Worm (Caenorhabditis elegans) whole organism, L4 larva: Measurements from ENCODE around the gene anoh-1.

Experiments used
- D1046.2 ChIP-seq: fragments of 200-800 bp; sonication (Bioruptor generic); IDR thresholded peaks from 2 replicates; pipeline ENCODE4 v1.3.6; 2022; ENCODE audit warnings: missing genetic modification characterization, missing compliant biosample characterization
- F10B5.3 ChIP-seq: sonication (generic microtip); optimal IDR thresholded peaks from 2 replicates; lab custom pipeline; 2016; ENCODE audit warnings: mild to moderate bottlenecking, missing genetic modification characterization, missing compliant biosample characterization
- F37D6.2 ChIP-seq: sonication (generic microtip); optimal IDR thresholded peaks from 2 replicates; lab custom pipeline; 2016; ENCODE audit warnings: mild to moderate bottlenecking, missing genetic modification characterization, missing compliant biosample characterization
- F44E2.7 ChIP-seq: fragments of 200-800 bp; sonication (Bioruptor generic); IDR thresholded peaks from 2 replicates; pipeline ENCODE4 v2.1.2; 2022; ENCODE audit warnings: missing genetic modification characterization, missing compliant biosample characterization
- T26A8.4 ChIP-seq: fragments of 200-800 bp; sonication (Bioruptor generic); IDR thresholded peaks from 2 replicates; pipeline ENCODE4 v1.3.6; 2022; ENCODE audit warnings: missing genetic modification characterization, missing compliant biosample characterization
- Y5F2A.4 ChIP-seq: fragments of 200-800 bp; sonication (Bioruptor generic); optimal IDR thresholded peaks from 2 replicates; lab custom pipeline; 2018; ENCODE audit warnings: mild to moderate bottlenecking, missing genetic modification characterization, missing compliant biosample characterization
- aha-1 ChIP-seq: fragments of 150-350 bp; peaks from one replicate; lab custom pipeline; 2014; ENCODE audit warnings: missing biosample characterization, missing genetic modification characterization
- ama-1 ChIP-seq: fragments of 150-350 bp; optimal IDR thresholded peaks from 2 replicates; lab custom pipeline; 2014; ENCODE audit warnings: inconsistent platforms, mixed read lengths
- ceh-28 ChIP-seq: fragments of 150-350 bp; optimal IDR thresholded peaks from 2 replicates; lab custom pipeline; 2014; ENCODE audit warnings: missing biosample characterization, missing genetic modification reagents, missing genetic modification characterization
- ceh-32 ChIP-seq: sonication (generic microtip); optimal IDR thresholded peaks from 2 replicates; lab custom pipeline; 2016; ENCODE audit warnings: mild to moderate bottlenecking, missing genetic modification characterization, missing compliant biosample characterization; ENCODE audit not compliant: poor library complexity
- ceh-62 ChIP-seq: sonication (generic microtip); optimal IDR thresholded peaks from 2 replicates; lab custom pipeline; 2017; ENCODE audit warnings: missing biosample characterization, missing genetic modification characterization
- ceh-82 ChIP-seq: sonication (generic microtip); optimal IDR thresholded peaks from 2 replicates; lab custom pipeline; 2017; ENCODE audit warnings: missing biosample characterization, missing genetic modification characterization
- cey-2 ChIP-seq: sonication (generic microtip); optimal IDR thresholded peaks from 3 replicates; lab custom pipeline; 2017; ENCODE audit warnings: missing genetic modification characterization, mild to moderate bottlenecking, missing compliant biosample characterization, antibody characterized with exemption, borderline replicate concordance; ENCODE audit not compliant: insufficient read depth
- ctbp-1 ChIP-seq: fragments of 200-800 bp; sonication (Bioruptor generic); IDR thresholded peaks from 2 replicates; pipeline ENCODE4 v1.3.6; 2022; ENCODE audit warnings: missing genetic modification reagents, missing genetic modification characterization, missing compliant biosample characterization
- daf-16 ChIP-seq, 3 experiments: sonication (generic microtip); optimal IDR thresholded peaks; 2 replicates each; lab custom pipeline; 2016 to 2017; ENCODE audit warnings: missing genetic modification characterization in 3 of 3, missing genetic modification reagents in 3 of 3, mild to moderate bottlenecking in 2 of 3, missing compliant biosample characterization in 2 of 3, missing biosample characterization in 1 of 3, moderate library complexity in 1 of 3
- duxl-1 ChIP-seq: sonication (generic microtip); optimal IDR thresholded peaks from 2 replicates; lab custom pipeline; 2016; ENCODE audit warnings: mild to moderate bottlenecking, missing genetic modification characterization, moderate library complexity, missing compliant biosample characterization; ENCODE audit not compliant: poor library complexity
- dve-1 ChIP-seq: sonication (generic microtip); optimal IDR thresholded peaks from 2 replicates; lab custom pipeline; 2017; ENCODE audit warnings: antibody characterized with exemption, mild to moderate bottlenecking, missing genetic modification characterization, missing compliant biosample characterization; ENCODE audit not compliant: insufficient read depth
- egl-27 ChIP-seq: sonication (generic microtip); optimal IDR thresholded peaks from 3 replicates; lab custom pipeline; 2017; ENCODE audit warnings: missing biosample characterization, missing genetic modification reagents, missing genetic modification characterization
- fkh-10 ChIP-seq: fragments of 150-350 bp; optimal IDR thresholded peaks from 2 replicates; lab custom pipeline; 2014; ENCODE audit warnings: missing biosample characterization, missing genetic modification reagents, missing genetic modification characterization
- hmg-1.1 ChIP-seq: fragments of 200-800 bp; sonication (Bioruptor generic); IDR thresholded peaks from 2 replicates; pipeline ENCODE4 v1.3.6; 2022; ENCODE audit warnings: missing genetic modification reagents, missing genetic modification characterization, missing compliant biosample characterization
- lim-7 ChIP-seq: fragments of 200-800 bp; sonication (Bioruptor generic); IDR thresholded peaks from 2 replicates; pipeline ENCODE4 v1.3.6; 2022; ENCODE audit warnings: missing genetic modification characterization, missing compliant biosample characterization
- lin-1 ChIP-seq: fragments of 200-800 bp; sonication (Bioruptor generic); IDR thresholded peaks from 2 replicates; pipeline ENCODE4 v1.3.6; 2022; ENCODE audit warnings: missing genetic modification reagents, missing genetic modification characterization, missing compliant biosample characterization
- lin-15B ChIP-seq: fragments of 150-350 bp; sonication (generic microtip); optimal IDR thresholded peaks from 3 replicates; lab custom pipeline; 2014; ENCODE audit warnings: missing biosample characterization, missing genetic modification characterization
- lin-29 ChIP-seq: fragments of 200-800 bp; sonication (Bioruptor generic); IDR thresholded peaks from 2 replicates; pipeline ENCODE4 v1.3.6; 2022; ENCODE audit warnings: missing genetic modification reagents, missing genetic modification characterization, missing compliant biosample characterization
- lin-39 ChIP-seq: fragments of 150-350 bp; optimal IDR thresholded peaks from 2 replicates; lab custom pipeline; 2014; ENCODE audit warnings: missing biosample characterization, missing genetic modification reagents, missing genetic modification characterization
- lsy-2 ChIP-seq, 2 experiments: fragments of 150-350 bp in 1 of 2; sonication (generic microtip) in 1 of 2; optimal IDR thresholded peaks; 2 replicates each; lab custom pipeline; 2014 to 2017; ENCODE audit warnings: missing biosample characterization in 2 of 2, missing genetic modification characterization in 2 of 2
- madf-5 ChIP-seq, 2 experiments: fragments of 200-800 bp; sonication (Bioruptor generic); IDR thresholded peaks; 2 replicates each; pipeline ENCODE4 v1.3.6; 2022; ENCODE audit warnings: missing compliant biosample characterization in 2 of 2, missing genetic modification characterization in 2 of 2
- madf-9 ChIP-seq: fragments of 200-800 bp; sonication (Bioruptor generic); conservative IDR thresholded peaks from 2 replicates; pipeline ENCODE4 v1.3.6; 2022; ENCODE audit warnings: missing genetic modification reagents, missing genetic modification characterization, missing compliant biosample characterization
- mdl-1 ChIP-seq, 2 experiments: fragments of 150-350 bp in 1 of 2; sonication (generic microtip) in 1 of 2; optimal IDR thresholded peaks; 2 replicates each; lab custom pipeline; 2014 to 2017; ENCODE audit warnings: missing biosample characterization in 2 of 2, missing genetic modification characterization in 2 of 2
- mes-2 ChIP-seq: sonication (generic microtip); optimal IDR thresholded peaks from 2 replicates; lab custom pipeline; 2016; ENCODE audit warnings: missing genotype, mild to moderate bottlenecking, missing genetic modification characterization, missing compliant biosample characterization; ENCODE audit not compliant: poor library complexity, severe bottlenecking
- mxl-2 ChIP-seq: fragments of 200-800 bp; sonication (Bioruptor generic); conservative IDR thresholded peaks from 2 replicates; pipeline ENCODE4 v1.3.6; 2022; ENCODE audit warnings: missing genetic modification reagents, missing genetic modification characterization, missing compliant biosample characterization
- mxl-3 ChIP-seq: fragments of 200-800 bp; sonication (Bioruptor generic); optimal IDR thresholded peaks from 2 replicates; lab custom pipeline; 2018; ENCODE audit warnings: mild to moderate bottlenecking, missing genetic modification characterization, missing compliant biosample characterization
- nhr-102 ChIP-seq: sonication (generic microtip); optimal IDR thresholded peaks from 2 replicates; lab custom pipeline; 2016; ENCODE audit warnings: mild to moderate bottlenecking, missing genetic modification characterization, moderate library complexity, missing compliant biosample characterization
- nhr-111 ChIP-seq: fragments of 200-800 bp; sonication (Bioruptor generic); optimal IDR thresholded peaks from 2 replicates; lab custom pipeline; 2018; ENCODE audit warnings: mild to moderate bottlenecking, missing genetic modification characterization, missing compliant biosample characterization
- nhr-28 ChIP-seq: fragments of 150-350 bp; optimal IDR thresholded peaks from 2 replicates; lab custom pipeline; 2014; ENCODE audit warnings: missing biosample characterization, missing genetic modification characterization
- nhr-41 ChIP-seq: fragments of 200-800 bp; sonication (Bioruptor generic); IDR thresholded peaks from 2 replicates; pipeline ENCODE4 v1.3.6; 2022; ENCODE audit warnings: missing genetic modification reagents, missing genetic modification characterization, missing compliant biosample characterization
- nhr-42 ChIP-seq: fragments of 200-800 bp; sonication (Bioruptor generic); IDR thresholded peaks from 2 replicates; pipeline ENCODE4 v1.3.6; 2022; ENCODE audit warnings: missing genetic modification characterization, missing compliant biosample characterization
- nhr-48 ChIP-seq: sonication (generic microtip); optimal IDR thresholded peaks from 2 replicates; lab custom pipeline; 2016; ENCODE audit warnings: mild to moderate bottlenecking, missing genetic modification characterization, missing compliant biosample characterization
- nhr-6 ChIP-seq: fragments of 150-350 bp; optimal IDR thresholded peaks from 2 replicates; lab custom pipeline; 2014; ENCODE audit warnings: missing biosample characterization, missing genetic modification characterization
- nhr-77 ChIP-seq: fragments of 150-350 bp; optimal IDR thresholded peaks from 2 replicates; lab custom pipeline; 2014; ENCODE audit warnings: missing biosample characterization, missing genetic modification characterization
- php-3 ChIP-seq: fragments of 200-800 bp; sonication (Bioruptor generic); IDR thresholded peaks from 2 replicates; pipeline ENCODE4 v1.3.6; 2022; ENCODE audit warnings: missing genetic modification reagents, missing genetic modification characterization, missing compliant biosample characterization
- pqm-1 ChIP-seq: sonication (generic microtip); optimal IDR thresholded peaks from 2 replicates; lab custom pipeline; 2017; ENCODE audit warnings: missing biosample characterization, missing genetic modification characterization
- rbr-2 ChIP-seq: sonication (generic microtip); optimal IDR thresholded peaks from 2 replicates; lab custom pipeline; 2016; ENCODE audit warnings: missing genotype, missing genetic modification characterization, missing compliant biosample characterization
- sdz-12 ChIP-seq: fragments of 200-800 bp; sonication (Bioruptor generic); optimal IDR thresholded peaks from 2 replicates; lab custom pipeline; 2018; ENCODE audit warnings: mild to moderate bottlenecking, missing genetic modification characterization, missing compliant biosample characterization
- skn-1 ChIP-seq: fragments of 150-350 bp; optimal IDR thresholded peaks from 2 replicates; lab custom pipeline; 2014; ENCODE audit warnings: missing biosample characterization, missing genetic modification characterization
- spr-1 ChIP-seq: sonication (generic microtip); optimal IDR thresholded peaks from 2 replicates; lab custom pipeline; 2016; ENCODE audit warnings: mild to moderate bottlenecking, missing genetic modification characterization, missing compliant biosample characterization
- spr-3 ChIP-seq: fragments of 200-800 bp; sonication (Bioruptor generic); optimal IDR thresholded peaks from 2 replicates; lab custom pipeline; 2018; ENCODE audit warnings: mild to moderate bottlenecking, missing genetic modification characterization, missing compliant biosample characterization
- zfp-2 ChIP-seq: sonication (generic microtip); optimal IDR thresholded peaks from 2 replicates; lab custom pipeline; 2016; ENCODE audit warnings: mild to moderate bottlenecking, missing genetic modification characterization, missing compliant biosample characterization
- zfp-3 ChIP-seq: fragments of 200-800 bp; sonication (Bioruptor generic); conservative IDR thresholded peaks from 2 replicates; pipeline ENCODE4 v1.3.6; 2022; ENCODE audit warnings: missing genetic modification reagents, missing genetic modification characterization, missing compliant biosample characterization
- zip-11 ChIP-seq: fragments of 200-800 bp; sonication (Bioruptor generic); IDR thresholded peaks from 2 replicates; pipeline ENCODE4 v1.3.6; 2022; ENCODE audit warnings: missing genetic modification characterization, missing compliant biosample characterization
- zip-2 ChIP-seq: fragments of 150-350 bp; optimal IDR thresholded peaks from 2 replicates; lab custom pipeline; 2014; ENCODE audit warnings: missing biosample characterization, missing genetic modification characterization
- ztf-7 ChIP-seq: fragments of 150-350 bp; optimal IDR thresholded peaks from 2 replicates; lab custom pipeline; 2014; ENCODE audit warnings: missing biosample characterization, missing genetic modification characterization

anoh-1 gene

DNA sequence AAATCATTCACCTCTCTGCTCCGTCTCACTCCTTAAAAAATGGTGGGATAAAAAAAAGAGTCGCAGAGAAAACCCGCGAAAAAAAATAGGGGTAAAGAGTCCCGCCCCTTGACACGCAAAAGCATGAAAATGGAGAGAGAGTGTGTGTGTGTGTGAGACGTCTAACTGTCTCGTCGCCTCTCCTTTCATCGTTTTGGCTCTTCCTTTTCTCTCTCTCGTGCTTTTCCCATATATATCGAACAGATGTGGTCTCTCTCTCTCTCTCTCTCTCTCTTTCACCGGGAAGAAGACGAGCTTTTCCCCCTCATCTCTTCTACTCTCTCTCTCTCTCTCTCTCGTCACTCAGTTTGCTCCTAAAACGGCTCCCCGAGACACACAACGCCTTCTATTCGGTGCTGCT lies 29.4 kb downstream of the anoh-1 start (continued):
- peak; percentile 21 to 80 for TF ChIP-seq lsy-2 (tag; optimal IDR thresholded peaks at IDR 0.05; lab: Kevin White, UChicago)
- peak; percentile 39 for TF ChIP-seq lin-39 (tag; lab: Kevin White, UChicago)
- TF ChIP-seq sdz-12 (GFP tag; lab: Kevin White, UChicago), result peak; percentile 15
- no peak for TF ChIP-seq nhr-102 (tag; lab: Kevin White, UChicago)
- no peak for TF ChIP-seq daf-16 (GFP tag; optimal IDR thresholded peaks at IDR 0.05; lab: Kevin White, UChicago)
- peak; percentile 27 for TF ChIP-seq daf-16 (tag; optimal IDR thresholded peaks at IDR 0.05; lab: Kevin White, UChicago)
- no peak for TF ChIP-seq lin-1 (GFP tag; lab: Robert Waterston, UW)
- peak; percentile 15 for TF ChIP-seq nhr-28 (tag; lab: Kevin White, UChicago)
- peak; percentile 80 for TF ChIP-seq ctbp-1 (GFP tag; lab: Robert Waterston, UW)
- TF ChIP-seq F10B5.3 (tag; lab: Kevin White, UChicago), result no peak
- no peak for TF ChIP-seq nhr-111
- no peak for TF ChIP-seq nhr-77 (tag; lab: Kevin White, UChicago)
- peak; percentile 83 for TF ChIP-seq rbr-2 (tag; lab: Kevin White, UChicago)
- TF ChIP-seq egl-27 (tag; lab: Kevin White, UChicago), result no peak
- 0 out of 2 replicates have a peak, but pooled peaks have one; percentile 29 for TF ChIP-seq madf-9 (GFP tag; lab: Robert Waterston, UW)
- no peak for TF ChIP-seq cey-2 (tag; lab: Kevin White, UChicago)
- TF ChIP-seq ztf-7 (tag; lab: Kevin White, UChicago), result no peak
- no peak for TF ChIP-seq madf-5 (GFP tag; IDR thresholded peaks at IDR 0.05; lab: Robert Waterston, UW)
- no peak for TF ChIP-seq zip-11
- TF ChIP-seq spr-1 (tag; lab: Kevin White, UChicago), result no peak
- no peak for TF ChIP-seq lin-15B (tag; lab: Kevin White, UChicago)
- 0 out of 2 replicates have a peak, but pooled peaks have one; percentile 25 for TF ChIP-seq T26A8.4 (GFP tag; lab: Robert Waterston, UW)
- TF ChIP-seq nhr-48 (tag; lab: Kevin White, UChicago), result no peak
- TF ChIP-seq F37D6.2 (tag; lab: Kevin White, UChicago), result peak; percentile 62
- TF ChIP-seq ceh-32, result no peak
- no peak for TF ChIP-seq zfp-3
- no peak for TF ChIP-seq lin-29 (GFP tag; lab: Robert Waterston, UW)
- no peak for TF ChIP-seq spr-3 (GFP tag; lab: Kevin White, UChicago)
- TF ChIP-seq skn-1 (tag; lab: Kevin White, UChicago), result no peak
- peak; percentile 41 for TF ChIP-seq fkh-10
- peak; percentile 41 for TF ChIP-seq mes-2 (tag; lab: Kevin White, UChicago)
- peak; percentile 26 for TF ChIP-seq nhr-6
- no peak for TF ChIP-seq zip-2 (tag; lab: Kevin White, UChicago)
- TF ChIP-seq mdl-1 (tag; optimal IDR thresholded peaks at IDR 0.05; lab: Kevin White, UChicago), result peak in 1 of 2 experiments; percentile 77
- no peak for TF ChIP-seq mxl-3
- TF ChIP-seq ceh-62, result no peak
- TF ChIP-seq pqm-1 (tag; lab: Kevin White, UChicago), result no peak
- no peak for TF ChIP-seq mxl-2 (GFP tag; lab: Robert Waterston, UW)
- TF ChIP-seq lim-7 (GFP tag; lab: Robert Waterston, UW), result no peak
- no peak for TF ChIP-seq zfp-2 (tag; lab: Kevin White, UChicago)
- peak; percentile 72 for TF ChIP-seq hmg-1.1 (GFP tag; lab: Robert Waterston, UW)
- no peak for TF ChIP-seq D1046.2 (GFP tag; lab: Robert Waterston, UW)
- no peak for TF ChIP-seq ceh-28 (tag; lab: Kevin White, UChicago)
- no peak for TF ChIP-seq ceh-82 (tag; lab: Kevin White, UChicago)
- TF ChIP-seq Y5F2A.4 (GFP tag; lab: Kevin White, UChicago), result no peak
- TF ChIP-seq php-3, result no peak
- TF ChIP-seq nhr-41 (GFP tag; lab: Robert Waterston, UW), result no peak
- peak; percentile 60 for TF ChIP-seq dve-1 (tag; lab: Kevin White, UChicago)
- TF ChIP-seq ama-1 (lab: Kevin White, UChicago), result no peak
- TF ChIP-seq F44E2.7 (GFP tag; lab: Robert Waterston, UW), result no peak
- no peak for TF ChIP-seq nhr-42
- TF ChIP-seq aha-1 (tag; lab: Kevin White, UChicago), result peak; percentile 97
- TF ChIP-seq duxl-1 (tag; lab: Kevin White, UChicago), result no peak
